Worm (Caenorhabditis elegans): ENCODE data around the gene set-1.

DNA sequence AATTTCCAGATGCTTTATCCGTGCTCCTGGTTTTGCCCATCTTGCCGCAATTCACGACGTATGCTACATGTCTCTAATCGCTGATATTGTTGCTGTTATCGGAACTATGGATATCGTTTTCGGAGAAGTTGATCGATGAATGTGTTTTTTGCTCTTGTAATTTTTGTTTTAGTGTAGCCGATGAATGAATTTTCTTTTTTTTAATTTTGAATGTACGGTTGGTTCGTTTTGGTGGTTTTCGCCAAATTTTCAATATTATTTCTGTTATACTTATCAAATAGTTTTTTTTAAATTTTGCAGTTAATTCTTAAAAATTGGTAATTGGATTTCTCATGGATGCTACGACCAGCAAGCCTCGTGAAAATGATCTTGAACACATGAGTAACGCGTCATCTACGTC is 14.8 kb upstream of the set-1 start, which contains the start of gene T26A5.2:
- TF ChIP-seq sox-2 (GFP tag; IDR thresholded peaks at IDR 0.05) (no peak), dve-1 (tag; optimal IDR thresholded peaks at IDR 0.05) (no peak), ceh-14 (tag; optimal IDR thresholded peaks at IDR 0.05) (no peak), nhr-11 (tag; optimal IDR thresholded peaks at IDR 0.05) (no peak), elt-2 (tag; optimal IDR thresholded peaks at IDR 0.05) (no peak), pag-3 (tag; optimal IDR thresholded peaks at IDR 0.05; ENCODE audit: borderline replicate concordance) (no peak), pha-4 (tag; optimal IDR thresholded peaks at IDR 0.05) (no peak), pqm-1 (tag; optimal IDR thresholded peaks at IDR 0.05) (no peak)
